Fruit fly (Drosophila melanogaster) Kc167 (cell line): ENCODE results near the gene Met75Cb.

Experiments
- Myc ChIP-seq: fragments of >200 bp; optimal IDR thresholded peaks from 2 replicates; lab custom pipeline; 2017; ENCODE audit warnings: missing external identifiers
- Sin3A ChIP-seq: fragments of >200 bp; optimal IDR thresholded peaks from 2 replicates; lab custom pipeline; 2018; ENCODE audit warnings: missing external identifiers
- h ChIP-seq: fragments of >200 bp; optimal IDR thresholded peaks from 3 replicates; lab custom pipeline; 2018; ENCODE audit warnings: missing external identifiers
- insv ChIP-seq: fragments of >200 bp; optimal IDR thresholded peaks from 3 replicates; lab custom pipeline; 2018; ENCODE audit warnings: missing external identifiers
- psq ChIP-seq: fragments of >200 bp; optimal IDR thresholded peaks from 2 replicates; lab custom pipeline; 2017; ENCODE audit warnings: missing external identifiers
- ttk ChIP-seq: sonication (Bioruptor generic); optimal IDR thresholded peaks from 2 replicates; lab custom pipeline; 2017; ENCODE audit warnings: missing external identifiers

- TF ChIP-seq h (lab: Kevin White, UChicago) (no peak), Sin3A (lab: Kevin White, UChicago) (no peak), insv (lab: Kevin White, UChicago) (no peak), psq (lab: Kevin White, UChicago) (no peak), ttk (lab: Kevin White, UChicago) (no peak), Myc (lab: Kevin White, UChicago) (no peak)
These were observed 6.4 kb downstream of the Met75Cb start, which contains the start of gene CG4306 for dm6 chr3L:18463063-18463462.
